Fruit fly (Drosophila melanogaster) whole organism, wandering third instar larva: Measurements from ENCODE around the gene Helz.

Source experiments
- Abd-B ChIP-seq: fragments of >200 bp; optimal IDR thresholded peaks from 2 replicates; lab custom pipeline; 2017; ENCODE audit warnings: missing biosample characterization, missing genetic modification characterization
- CG32264 ChIP-seq: fragments of 200-800 bp; sonication (Bioruptor generic); optimal IDR thresholded peaks from 2 replicates; lab custom pipeline; 2016; ENCODE audit warnings: missing biosample characterization, missing genetic modification characterization
- CG9705 ChIP-seq: fragments of 200-800 bp; sonication (Bioruptor generic); optimal IDR thresholded peaks from 2 replicates; lab custom pipeline; 2018; ENCODE audit warnings: missing biosample characterization, mild to moderate bottlenecking, missing genetic modification characterization
- CrebA ChIP-seq: fragments of 200-800 bp; sonication (Bioruptor generic); optimal IDR thresholded peaks from 2 replicates; lab custom pipeline; 2016; ENCODE audit warnings: missing biosample characterization, mild to moderate bottlenecking, missing genetic modification characterization, borderline replicate concordance
- Dfd ChIP-seq: fragments of >200 bp; optimal IDR thresholded peaks from 2 replicates; lab custom pipeline; 2017; ENCODE audit warnings: missing biosample characterization, missing genetic modification characterization
- Dif ChIP-seq: fragments of 200-275, 200-300 bp; sonication (Bioruptor generic); optimal IDR thresholded peaks from 2 replicates; lab custom pipeline; 2018; ENCODE audit warnings: missing biosample characterization, missing genetic modification characterization; ENCODE audit not compliant: partially characterized antibody
- GATAd ChIP-seq: sonication (Bioruptor generic); optimal IDR thresholded peaks from 2 replicates; lab custom pipeline; 2016; ENCODE audit warnings: missing biosample characterization, missing genetic modification characterization
- HLH106 ChIP-seq: fragments of 200-800 bp; optimal IDR thresholded peaks from 3 replicates; lab custom pipeline; 2019; ENCODE audit warnings: missing biosample characterization, mild to moderate bottlenecking, missing genetic modification characterization, moderate library complexity
- Hnf4 ChIP-seq: fragments of 200-800 bp; sonication (Bioruptor generic); optimal IDR thresholded peaks from 2 replicates; lab custom pipeline; 2016; ENCODE audit warnings: missing biosample characterization, mild to moderate bottlenecking, missing genetic modification characterization
- Hr83 ChIP-seq: fragments of 200-300 bp; sonication (Bioruptor generic); optimal IDR thresholded peaks from 2 replicates; lab custom pipeline; 2016; ENCODE audit warnings: missing biosample characterization, mild to moderate bottlenecking, missing genetic modification characterization, moderate library complexity; ENCODE audit not compliant: poor library complexity, severe bottlenecking
- Jra ChIP-seq: sonication (Bioruptor generic); optimal IDR thresholded peaks from 2 replicates; lab custom pipeline; 2016; ENCODE audit warnings: missing biosample characterization, missing genetic modification characterization
- Mio ChIP-seq: sonication (Bioruptor generic); optimal IDR thresholded peaks from 2 replicates; lab custom pipeline; 2016; ENCODE audit warnings: missing biosample characterization, missing genetic modification characterization
- Myc ChIP-seq: fragments of >200 bp; optimal IDR thresholded peaks from 2 replicates; lab custom pipeline; 2017
- N ChIP-seq: fragments of >200 bp; optimal IDR thresholded peaks from 2 replicates; lab custom pipeline; 2018; ENCODE audit warnings: missing biosample characterization, missing external identifiers, missing genetic modification characterization
- OdsH ChIP-seq: fragments of 200-800 bp; sonication (Bioruptor generic); optimal IDR thresholded peaks from 2 replicates; lab custom pipeline; 2016; ENCODE audit warnings: missing biosample characterization, mild to moderate bottlenecking, missing genetic modification characterization
- Rel ChIP-seq, 2 experiments: fragments of 200-800 bp; sonication (Bioruptor generic) in 1 of 2; optimal IDR thresholded peaks; 2 replicates in 1 of 2; 3 replicates in 1 of 2; lab custom pipeline; 2016 to 2019; ENCODE audit warnings: mild to moderate bottlenecking in 2 of 2, missing biosample characterization in 2 of 2, missing genetic modification characterization in 2 of 2, moderate library complexity in 1 of 2
- Sp1 ChIP-seq: fragments of 200-800 bp; sonication (Bioruptor generic); optimal IDR thresholded peaks from 3 replicates; lab custom pipeline; 2019; ENCODE audit warnings: missing biosample characterization, mild to moderate bottlenecking, missing genetic modification characterization, moderate library complexity
- Vsx2 ChIP-seq: fragments of 200-300, 225-300 bp; sonication (Bioruptor generic); optimal IDR thresholded peaks from 2 replicates; lab custom pipeline; 2018; ENCODE audit warnings: missing biosample characterization, missing genetic modification characterization; ENCODE audit not compliant: partially characterized antibody
- br ChIP-seq: fragments of 200-800 bp; sonication (Bioruptor generic); optimal IDR thresholded peaks from 2 replicates; lab custom pipeline; 2016; ENCODE audit warnings: missing biosample characterization, missing genetic modification characterization
- brk ChIP-seq: fragments of 200-800 bp; sonication (Bioruptor generic); optimal IDR thresholded peaks from 2 replicates; lab custom pipeline; 2016; ENCODE audit warnings: missing biosample characterization, mild to moderate bottlenecking, missing genetic modification characterization
- dl ChIP-seq, 2 experiments: fragments of 175-275, 200-275 bp in 1 of 2; fragments of 200-275 bp in 1 of 2; sonication (Bioruptor generic); optimal IDR thresholded peaks; lab custom pipeline; 2018; ENCODE audit warnings: mild to moderate bottlenecking in 2 of 2, missing biosample characterization in 2 of 2, missing genetic modification characterization in 2 of 2, moderate library complexity in 2 of 2; ENCODE audit not compliant: partially characterized antibody in 2 of 2, insufficient read depth in 1 of 2
- dmrt93B ChIP-seq: fragments of 200-800 bp; sonication (Bioruptor generic); optimal IDR thresholded peaks from 2 replicates; lab custom pipeline; 2018; ENCODE audit warnings: missing biosample characterization, mild to moderate bottlenecking, missing genetic modification characterization
- dsf ChIP-seq: sonication (Bioruptor generic); optimal IDR thresholded peaks from 2 replicates; lab custom pipeline; 2016; ENCODE audit warnings: missing biosample characterization, missing genetic modification characterization, borderline replicate concordance
- ey ChIP-seq: fragments of 200-800 bp; sonication (Bioruptor generic); optimal IDR thresholded peaks from 2 replicates; lab custom pipeline; 2016; ENCODE audit warnings: missing biosample characterization, missing genetic modification characterization
- foxo ChIP-seq, 2 experiments: fragments of 200-800 bp; sonication (Bioruptor generic); optimal IDR thresholded peaks; 2 replicates in 1 of 2; 3 replicates in 1 of 2; lab custom pipeline; 2016 to 2017; ENCODE audit warnings: missing biosample characterization in 2 of 2, missing genetic modification characterization in 2 of 2
- fru ChIP-seq: fragments of 200-800 bp; sonication (Bioruptor generic); optimal IDR thresholded peaks from 3 replicates; lab custom pipeline; 2016; ENCODE audit warnings: missing biosample characterization, mild to moderate bottlenecking, missing genetic modification characterization
- h ChIP-seq: fragments of 200-800 bp; sonication (Bioruptor generic); optimal IDR thresholded peaks from 3 replicates; lab custom pipeline; 2016; ENCODE audit warnings: missing biosample characterization, mild to moderate bottlenecking, missing genetic modification characterization
- lola ChIP-seq: fragments of >200 bp; optimal IDR thresholded peaks from 2 replicates; lab custom pipeline; 2017; ENCODE audit warnings: missing biosample characterization, missing genetic modification characterization
- pan ChIP-seq: fragments of >200 bp; optimal IDR thresholded peaks from 2 replicates; lab custom pipeline; 2017
- psq ChIP-seq: fragments of 200-800 bp; sonication (Bioruptor generic); optimal IDR thresholded peaks from 3 replicates; lab custom pipeline; 2017; ENCODE audit warnings: missing biosample characterization, mild to moderate bottlenecking, missing genetic modification characterization, moderate library complexity
- rgr ChIP-seq: fragments of 200-800 bp; sonication (Bioruptor generic); optimal IDR thresholded peaks from 3 replicates; lab custom pipeline; 2016; ENCODE audit warnings: missing biosample characterization, mild to moderate bottlenecking, missing genetic modification characterization
- sage ChIP-seq: fragments of 200-800 bp; sonication (Bioruptor generic); optimal IDR thresholded peaks from 2 replicates; lab custom pipeline; 2016; ENCODE audit warnings: missing biosample characterization, mild to moderate bottlenecking, missing genetic modification characterization
- sv ChIP-seq: fragments of 200-800 bp; sonication (Bioruptor generic); optimal IDR thresholded peaks from 3 replicates; lab custom pipeline; 2016; ENCODE audit warnings: missing biosample characterization, missing genetic modification characterization
- tai ChIP-seq: sonication (Bioruptor generic); optimal IDR thresholded peaks from 2 replicates; lab custom pipeline; 2016; ENCODE audit warnings: missing biosample characterization, missing genetic modification characterization
- usp ChIP-seq: fragments of >200 bp; optimal IDR thresholded peaks from 2 replicates; lab custom pipeline; 2017; ENCODE audit warnings: missing biosample characterization, missing genetic modification characterization
- woc ChIP-seq: sonication (Bioruptor generic); optimal IDR thresholded peaks from 2 replicates; lab custom pipeline; 2016; ENCODE audit warnings: missing biosample characterization, mild to moderate bottlenecking, missing genetic modification characterization

Helz gene

DNA sequence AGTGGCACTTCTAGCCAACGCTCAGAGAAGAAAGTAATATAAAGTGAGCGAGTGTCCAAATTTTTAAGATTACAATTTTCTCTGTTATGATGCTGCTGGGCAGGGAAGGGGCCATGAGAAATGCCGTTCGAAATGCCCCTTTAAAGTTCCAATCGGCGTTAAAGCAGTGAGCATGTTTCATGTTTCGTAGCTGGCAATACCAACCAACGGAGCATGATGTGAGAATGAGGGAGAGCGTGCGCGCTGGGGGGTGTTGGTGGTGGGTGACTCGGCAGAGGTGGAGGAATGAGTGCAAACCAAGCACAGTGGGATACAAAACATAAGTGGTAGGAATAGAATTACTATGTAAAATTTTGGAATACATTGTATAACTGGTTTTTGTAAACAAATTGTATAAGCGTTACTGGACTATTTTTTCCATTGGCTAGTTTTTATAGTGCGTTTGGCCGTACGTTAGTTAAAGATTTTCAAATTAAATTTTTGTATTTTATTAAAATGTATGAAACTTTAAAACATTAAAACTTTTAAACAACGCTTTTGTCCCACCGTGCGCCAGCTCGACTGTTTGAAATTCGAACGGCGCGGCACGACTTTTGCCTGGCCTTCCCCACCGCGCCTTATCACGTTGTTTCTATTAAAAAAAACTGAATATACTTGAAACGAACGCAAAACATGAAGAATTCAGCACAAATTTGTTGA lies 30.5 kb upstream of the Helz start (continued):
- peak; percentile 95 for TF ChIP-seq Rel (GFP tag; optimal IDR thresholded peaks at IDR 0.05; lab: Kevin White, UChicago)
- peak; percentile 96 for TF ChIP-seq Rel (tag; optimal IDR thresholded peaks at IDR 0.05; lab: Kevin White, UChicago)
- peak; percentile 99 for TF ChIP-seq CG9705 (GFP tag; lab: Kevin White, UChicago)
- TF ChIP-seq CG32264 (GFP tag; lab: Kevin White, UChicago), result peak; percentile 95
- no peak for TF ChIP-seq Abd-B

DNA sequence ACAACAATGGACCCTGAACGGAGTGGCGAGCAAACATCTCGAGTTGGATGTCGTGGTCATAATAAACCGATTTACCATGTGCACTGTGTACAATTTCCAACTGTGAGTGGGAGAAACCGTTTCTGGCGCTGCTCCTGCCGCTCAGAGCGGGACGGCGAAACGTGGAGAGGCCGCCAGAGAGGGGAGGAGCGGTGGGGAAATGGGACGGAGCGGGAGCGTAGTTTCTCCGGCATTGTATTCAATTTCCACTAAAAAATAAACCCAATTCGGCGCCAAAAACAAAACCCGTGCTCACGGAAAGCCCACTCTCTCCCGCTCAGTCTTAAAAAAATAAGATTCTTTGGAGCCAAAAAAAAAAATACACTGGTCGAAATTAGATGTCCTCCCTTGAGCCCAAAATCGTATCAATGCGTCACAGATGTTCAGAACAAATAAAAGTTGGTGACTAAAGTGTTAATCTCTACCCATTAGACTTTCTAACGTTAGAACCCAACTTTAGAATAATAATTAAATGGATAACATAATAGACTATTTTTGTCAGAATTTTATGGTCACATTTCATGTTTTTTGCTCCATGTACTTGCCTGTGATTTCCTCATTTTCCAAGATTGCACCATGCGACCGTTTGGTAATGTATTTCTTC lies 29.6 kb upstream of the Helz start:
- TF ChIP-seq Dfd (GFP tag; lab: Kevin White, UChicago), result no peak
- TF ChIP-seq dsf, result no peak
- TF ChIP-seq Hr83 (GFP tag; lab: Kevin White, UChicago), result peak; percentile 35
- no peak for TF ChIP-seq GATAd
- TF ChIP-seq Sp1 (GFP tag; lab: Kevin White, UChicago), result peak; percentile 22
- no peak for TF ChIP-seq dmrt93B (GFP tag; lab: Kevin White, UChicago)
- peak; percentile 37 for TF ChIP-seq rgr (GFP tag; lab: Kevin White, UChicago)
- no peak for TF ChIP-seq OdsH (GFP tag; lab: Kevin White, UChicago)
- TF ChIP-seq foxo (GFP tag; optimal IDR thresholded peaks at IDR 0.05; lab: Kevin White, UChicago), result peak in 1 of 2 experiments; percentile 54
- no peak for TF ChIP-seq CrebA (GFP tag; lab: Kevin White, UChicago)
- no peak for TF ChIP-seq woc
- no peak for TF ChIP-seq CG32264 (GFP tag; lab: Kevin White, UChicago)
- TF ChIP-seq br (GFP tag; lab: Kevin White, UChicago), result peak; percentile 47
- TF ChIP-seq lola, result no peak
- TF ChIP-seq dl (GFP tag; optimal IDR thresholded peaks at IDR 0.05; lab: Kevin White, UChicago; ENCODE audit: insufficient read depth in 1 of 2, partially characterized antibody in 2 of 2), result peak; percentile 76 to 85
- no peak for TF ChIP-seq Rel (GFP tag; optimal IDR thresholded peaks at IDR 0.05; lab: Kevin White, UChicago)
- no peak for TF ChIP-seq Rel (tag; optimal IDR thresholded peaks at IDR 0.05; lab: Kevin White, UChicago)
- no peak for TF ChIP-seq usp (GFP tag; lab: Kevin White, UChicago)
- TF ChIP-seq Mio (GFP tag; lab: Kevin White, UChicago), result no peak
- peak; percentile 49 for TF ChIP-seq Jra (GFP tag; lab: Kevin White, UChicago)
- no peak for TF ChIP-seq brk (GFP tag; lab: Kevin White, UChicago)
- TF ChIP-seq Abd-B, result no peak
- TF ChIP-seq HLH106, result no peak
- TF ChIP-seq sv, result peak; percentile 68
- TF ChIP-seq Vsx2 (GFP tag; lab: Kevin White, UChicago), result no peak
- TF ChIP-seq h, result peak; percentile 34
- TF ChIP-seq ey (GFP tag; lab: Kevin White, UChicago), result peak; percentile 49
- peak; percentile 52 for TF ChIP-seq tai (GFP tag; lab: Kevin White, UChicago)
- peak; percentile 91 for TF ChIP-seq Dif (GFP tag; lab: Kevin White, UChicago)
- TF ChIP-seq sage (GFP tag; lab: Kevin White, UChicago), result peak; percentile 13
- TF ChIP-seq fru (GFP tag; lab: Kevin White, UChicago), result peak; percentile 57
- TF ChIP-seq CG9705 (GFP tag; lab: Kevin White, UChicago), result no peak
- TF ChIP-seq Hnf4 (GFP tag; lab: Kevin White, UChicago), result peak; percentile 27
- TF ChIP-seq N, result no peak
- TF ChIP-seq Myc (lab: Kevin White, UChicago), result no peak
- TF ChIP-seq pan (lab: Kevin White, UChicago), result no peak

DNA sequence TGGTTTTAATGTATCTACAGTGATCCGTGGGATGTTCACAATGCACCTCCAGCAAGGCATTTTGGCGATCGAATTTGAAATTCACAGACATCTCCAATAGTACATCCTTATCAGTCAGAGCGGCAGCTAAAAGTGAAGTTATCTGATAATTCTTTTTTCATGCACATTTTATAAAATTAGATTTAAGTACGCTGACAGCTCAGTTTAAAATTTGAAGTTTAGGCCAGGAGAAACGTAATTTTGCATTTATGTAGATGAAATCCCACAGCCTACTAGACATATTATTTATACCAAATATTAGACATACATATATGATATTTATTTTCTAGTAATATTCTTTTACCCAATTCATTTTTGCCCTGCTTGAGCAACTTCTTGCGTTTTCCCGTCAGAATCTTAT lies 28.8 kb upstream of the Helz start, which contains the start of gene Trl:
Gene Trl (minus strand): TSS at position 101 of the 400 bp plus-strand sequence.
- no peak for TF ChIP-seq sv
- TF ChIP-seq psq (GFP tag; lab: Kevin White, UChicago), result no peak
- no peak for TF ChIP-seq Dfd (GFP tag; lab: Kevin White, UChicago)
- TF ChIP-seq ey (GFP tag; lab: Kevin White, UChicago), result no peak
- no peak for TF ChIP-seq Abd-B
- TF ChIP-seq Jra (GFP tag; lab: Kevin White, UChicago), result no peak
